Worm (Caenorhabditis elegans): ENCODE results near the gene sup-1.

DNA sequence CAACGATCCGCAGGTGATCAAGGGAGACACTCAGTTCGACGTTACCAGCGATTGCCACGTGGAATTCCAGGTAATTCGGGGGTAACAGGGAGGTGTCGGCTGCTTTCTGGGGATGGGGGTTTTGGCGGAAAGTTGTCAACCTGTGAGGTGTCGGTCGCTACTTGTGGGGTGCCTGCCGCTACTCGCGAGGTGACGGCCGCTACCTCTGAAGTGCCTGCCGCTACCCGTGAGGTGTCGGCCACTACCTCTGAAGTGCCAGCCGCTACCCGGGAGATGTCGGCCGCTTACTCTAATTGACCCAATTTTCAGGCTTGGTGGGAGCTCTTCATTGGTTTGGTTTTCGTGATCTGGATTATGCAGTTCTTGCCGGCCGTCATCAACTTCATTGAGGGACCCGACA is 6.6 kb downstream of the sup-1 start:
- TF ChIP-seq ceh-91 (GFP tag; IDR thresholded peaks at IDR 0.05) (no peak), akir-1 (GFP tag; optimal IDR thresholded peaks at IDR 0.05) (no peak), ZK185.1 (tag; optimal IDR thresholded peaks at IDR 0.05; ENCODE audit: poor library complexity, severe bottlenecking) (no peak), ztf-25 (GFP tag; IDR thresholded peaks at IDR 0.05) (no peak), ama-1 (optimal IDR thresholded peaks at IDR 0.05) (no peak), ama-1 (GFP tag; optimal IDR thresholded peaks at IDR 0.05) (no peak), nfya-1 (tag; optimal IDR thresholded peaks at IDR 0.05; ENCODE audit: borderline replicate concordance, insufficient read depth) (no peak), F23B12.7 (tag; optimal IDR thresholded peaks at IDR 0.05; ENCODE audit: insufficient read depth) (no peak), Y67H2A.10 (GFP tag; conservative IDR thresholded peaks at IDR 0.05) (no peak), F52B5.7 (tag; optimal IDR thresholded peaks at IDR 0.05) (no peak), mel-28 (tag; optimal IDR thresholded peaks at IDR 0.05; ENCODE audit: borderline replicate concordance) (no peak), hmg-1.2 (GFP tag; IDR thresholded peaks at IDR 0.05) (no peak), unc-62 (GFP tag; optimal IDR thresholded peaks at IDR 0.05) (no peak), rpc-1 (optimal IDR thresholded peaks at IDR 0.05) (no peak), rpc-1 (tag; optimal IDR thresholded peaks at IDR 0.05) (no peak)

All from whole organism, young adult.